Worm (Caenorhabditis elegans) whole organism, midembryonic: ENCODE measurements around the gene cal-1.

Source experiments
- T22C8.4 ChIP-seq: fragments of 200-800 bp; sonication (Bioruptor generic); IDR thresholded peaks from 2 replicates; pipeline ENCODE4 v1.3.6; 2022; ENCODE audit warnings: missing genetic modification characterization, missing compliant biosample characterization
- cog-1 ChIP-seq: sonication (generic microtip); optimal IDR thresholded peaks from 2 replicates; lab custom pipeline; 2016; ENCODE audit warnings: missing genetic modification characterization, missing compliant biosample characterization
- flt-1 ChIP-seq: fragments of 200-800 bp; sonication (Bioruptor generic); IDR thresholded peaks from 2 replicates; pipeline ENCODE4 v1.3.6; 2022; ENCODE audit warnings: missing genetic modification characterization, missing compliant biosample characterization
- klf-2 ChIP-seq: fragments of 200-800 bp; sonication (Bioruptor generic); conservative IDR thresholded peaks from 2 replicates; pipeline ENCODE4 v1.3.6; 2022; ENCODE audit warnings: missing genetic modification reagents, missing genetic modification characterization, missing compliant biosample characterization
- med-1 ChIP-seq: sonication (generic microtip); optimal IDR thresholded peaks from 2 replicates; lab custom pipeline; 2017; ENCODE audit warnings: missing genetic modification characterization, mild to moderate bottlenecking, missing compliant biosample characterization, antibody characterized with exemption, missing genetic modification reagents; ENCODE audit not compliant: insufficient read depth
- tab-1 ChIP-seq: fragments of 200-800 bp; sonication (Bioruptor generic); IDR thresholded peaks from 2 replicates; pipeline ENCODE4 v1.3.6; 2022; ENCODE audit warnings: missing genetic modification characterization, missing compliant biosample characterization
- ztf-23 ChIP-seq: fragments of 200-800 bp; sonication (Bioruptor generic); IDR thresholded peaks from 2 replicates; pipeline ENCODE4 v1.3.6; 2022; ENCODE audit warnings: missing genetic modification reagents, missing genetic modification characterization, missing compliant biosample characterization

DNA sequence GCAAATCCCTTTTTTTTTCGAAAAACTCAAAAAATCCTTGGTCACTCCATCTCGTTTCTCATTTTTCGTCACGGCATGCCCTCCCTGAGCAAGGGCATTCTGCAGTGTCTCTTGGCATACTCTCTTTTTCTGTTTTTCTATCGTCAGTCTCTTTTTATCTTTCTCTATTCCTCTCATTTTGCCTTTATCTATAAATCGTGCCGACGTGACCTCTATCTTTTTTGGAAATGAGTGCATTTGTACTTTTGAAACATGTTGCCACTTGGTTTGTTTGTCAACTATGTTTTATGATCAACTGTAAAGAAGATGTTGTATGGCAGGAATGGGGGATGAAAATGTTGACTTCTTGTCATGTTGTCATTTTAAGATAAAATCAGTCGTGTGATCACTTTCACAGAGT, 11.9 kb upstream of the cal-1 start:
- TF ChIP-seq klf-2 (GFP tag; lab: Robert Waterston, UW) (no peak), med-1 (GFP tag; lab: Kevin White, UChicago) (no peak), ztf-23 (GFP tag; lab: Robert Waterston, UW) (no peak), flt-1 (GFP tag; lab: Robert Waterston, UW) (no peak), tab-1 (GFP tag; lab: Robert Waterston, UW) (no peak), cog-1 (tag; lab: Kevin White, UChicago) (no peak), T22C8.4 (GFP tag; lab: Robert Waterston, UW) (no peak)
